Fruit fly (Drosophila melanogaster) whole organism, embryonic: Measurements from ENCODE around the gene BckdhA.
A peak's percentile ranks its signal among the peaks of the same experiment; 100 is the strongest.

Experiments
- CG12071 ChIP-seq: fragments of 200-800 bp; sonication (Bioruptor generic); optimal IDR thresholded peaks from 3 replicates; lab custom pipeline; 2018; ENCODE audit warnings: missing biosample characterization, mild to moderate bottlenecking, missing genetic modification characterization
- CG12391 ChIP-seq: fragments of 200-800 bp; sonication (Bioruptor generic); optimal IDR thresholded peaks from 3 replicates; lab custom pipeline; 2018; ENCODE audit warnings: missing biosample characterization, mild to moderate bottlenecking, missing genetic modification characterization, moderate library complexity
- CG1647 ChIP-seq: fragments of 200-800 bp; sonication (Bioruptor generic); optimal IDR thresholded peaks from 3 replicates; lab custom pipeline; 2016; ENCODE audit warnings: missing biosample characterization, missing genetic modification characterization
- CG16815 ChIP-seq: fragments of 200-800 bp; sonication (Bioruptor generic); optimal IDR thresholded peaks from 3 replicates; lab custom pipeline; 2017; ENCODE audit warnings: missing biosample characterization, mild to moderate bottlenecking, missing genetic modification characterization
- CG17829 ChIP-seq: fragments of 200-800 bp; optimal IDR thresholded peaks from 2 replicates; lab custom pipeline; 2019; ENCODE audit warnings: missing biosample characterization, mild to moderate bottlenecking, missing genetic modification characterization, moderate library complexity
- CG18764 ChIP-seq: fragments of 200-800 bp; sonication (Bioruptor generic); optimal IDR thresholded peaks from 3 replicates; lab custom pipeline; 2016; ENCODE audit warnings: missing biosample characterization, missing genetic modification characterization
- CG2120 ChIP-seq: fragments of 200-800 bp; sonication (Bioruptor generic); optimal IDR thresholded peaks from 3 replicates; lab custom pipeline; 2016; ENCODE audit warnings: missing biosample characterization, missing genetic modification characterization
- CG2202 ChIP-seq: fragments of 200-800 bp; sonication (Bioruptor generic); optimal IDR thresholded peaks from 2 replicates; lab custom pipeline; 2018; ENCODE audit warnings: missing biosample characterization, mild to moderate bottlenecking, missing genetic modification characterization
- CG2889 ChIP-seq: fragments of 200-800 bp; sonication (Bioruptor generic); IDR thresholded peaks from 3 replicates; pipeline ENCODE4 v1.3.6; 2022; ENCODE audit warnings: missing biosample characterization, missing genetic modification characterization
- CG31388 ChIP-seq: fragments of 200-800 bp; sonication (Bioruptor generic); optimal IDR thresholded peaks from 2 replicates; lab custom pipeline; 2016; ENCODE audit warnings: missing biosample characterization, missing genetic modification characterization
- CG3281 ChIP-seq: fragments of 200-800 bp; sonication (Bioruptor generic); optimal IDR thresholded peaks from 3 replicates; lab custom pipeline; 2017; ENCODE audit warnings: missing biosample characterization, mild to moderate bottlenecking, missing genetic modification characterization
- CG33213 ChIP-seq: fragments of 200-800 bp; sonication (Bioruptor generic); optimal IDR thresholded peaks from 3 replicates; lab custom pipeline; 2016; ENCODE audit warnings: missing biosample characterization, missing genetic modification characterization
- CG43689 ChIP-seq: fragments of 200-800 bp; sonication (Bioruptor generic); IDR thresholded peaks from 2 replicates; pipeline ENCODE4 v1.3.6; 2022; ENCODE audit warnings: missing biosample characterization, missing genetic modification characterization
- CG4617 ChIP-seq: fragments of 200-800 bp; sonication (Bioruptor generic); optimal IDR thresholded peaks from 3 replicates; lab custom pipeline; 2016; ENCODE audit warnings: missing biosample characterization, missing genetic modification characterization, borderline replicate concordance
- CG4707 ChIP-seq: fragments of 200-800 bp; sonication (Bioruptor generic); optimal IDR thresholded peaks from 2 replicates; lab custom pipeline; 2018; ENCODE audit warnings: missing biosample characterization, mild to moderate bottlenecking, missing genetic modification characterization, moderate library complexity
- CG4820 ChIP-seq: fragments of 200-800 bp; sonication (Bioruptor generic); optimal IDR thresholded peaks from 3 replicates; lab custom pipeline; 2016; ENCODE audit warnings: missing biosample characterization, missing genetic modification characterization
- CG6765 ChIP-seq: fragments of 200-800 bp; sonication (Bioruptor generic); optimal IDR thresholded peaks from 3 replicates; lab custom pipeline; 2017; ENCODE audit warnings: missing biosample characterization, mild to moderate bottlenecking, missing genetic modification characterization
- CG7556 ChIP-seq: fragments of 200-800 bp; sonication (Bioruptor generic); optimal IDR thresholded peaks from 2 replicates; lab custom pipeline; 2017; ENCODE audit warnings: missing biosample characterization, mild to moderate bottlenecking, missing genetic modification characterization
- CG8478 ChIP-seq: fragments of >200 bp; optimal IDR thresholded peaks from 2 replicates; lab custom pipeline; 2018
- CkIIα-i1 ChIP-seq: fragments of 200-800 bp; sonication (Bioruptor generic); IDR thresholded peaks from 2 replicates; pipeline ENCODE4 v1.3.6; 2022; ENCODE audit warnings: missing biosample characterization, missing genetic modification characterization
- Deaf1 ChIP-seq: fragments of 200-800 bp; optimal IDR thresholded peaks from 3 replicates; lab custom pipeline; 2019; ENCODE audit warnings: missing biosample characterization, mild to moderate bottlenecking, missing genetic modification characterization, moderate library complexity
- Dek ChIP-seq: fragments of 200-800 bp; sonication (Bioruptor generic); optimal IDR thresholded peaks from 3 replicates; lab custom pipeline; 2019; ENCODE audit warnings: missing biosample characterization, mild to moderate bottlenecking, missing genetic modification characterization, moderate library complexity
- E2f2 ChIP-seq: fragments of 200-800 bp; sonication (Bioruptor generic); IDR thresholded peaks from 2 replicates; pipeline ENCODE4 v1.3.6; 2022; ENCODE audit warnings: missing biosample characterization, missing genetic modification characterization
- Fer2 ChIP-seq: fragments of 200-800 bp; sonication (Bioruptor generic); optimal IDR thresholded peaks from 2 replicates; lab custom pipeline; 2018; ENCODE audit warnings: missing biosample characterization, mild to moderate bottlenecking, missing genetic modification characterization, moderate library complexity
- HLH4C ChIP-seq: fragments of 200-800 bp; sonication (Bioruptor generic); IDR thresholded peaks from 3 replicates; pipeline ENCODE4 v1.3.6; 2022; ENCODE audit warnings: missing biosample characterization, missing genetic modification characterization; ENCODE audit not compliant: partially characterized antibody
- Lpt ChIP-seq: fragments of >200 bp; optimal IDR thresholded peaks from 2 replicates; lab custom pipeline; 2018; ENCODE audit warnings: missing biosample characterization, missing genetic modification characterization
- Nf-YA ChIP-seq: fragments of 200-800 bp; sonication (Bioruptor generic); IDR thresholded peaks from 2 replicates; pipeline ENCODE4 v1.3.6; 2022; ENCODE audit warnings: missing biosample characterization, missing genetic modification characterization
- Opbp ChIP-seq: fragments of 200-800 bp; sonication (Bioruptor generic); IDR thresholded peaks from 3 replicates; pipeline ENCODE4 v1.3.6; 2022; ENCODE audit warnings: missing biosample characterization, missing genetic modification characterization; ENCODE audit not compliant: partially characterized antibody
- Poxn ChIP-seq: fragments of 200-800 bp; sonication (Bioruptor generic); IDR thresholded peaks from 2 replicates; pipeline ENCODE4 v1.3.6; 2022; ENCODE audit warnings: missing biosample characterization, missing genetic modification characterization
- Taf1 ChIP-seq: fragments of 200-800 bp; sonication (Bioruptor generic); IDR thresholded peaks from 2 replicates; pipeline ENCODE4 v1.3.6; 2022; ENCODE audit warnings: missing biosample characterization, missing genetic modification characterization
- ab ChIP-seq: fragments of 200-800 bp; sonication (Bioruptor generic); optimal IDR thresholded peaks from 2 replicates; lab custom pipeline; 2016; ENCODE audit warnings: missing biosample characterization, missing genetic modification characterization
- ap ChIP-seq: fragments of 200-800 bp; sonication (Bioruptor generic); IDR thresholded peaks from 2 replicates; pipeline ENCODE4 v1.3.6; 2022; ENCODE audit warnings: missing biosample characterization, missing genetic modification characterization
- bigmax ChIP-seq: fragments of 200-800 bp; sonication (Bioruptor generic); optimal IDR thresholded peaks from 2 replicates; lab custom pipeline; 2018; ENCODE audit warnings: missing biosample characterization, mild to moderate bottlenecking, missing genetic modification characterization
- cato ChIP-seq: fragments of 200-800 bp; sonication (Bioruptor generic); optimal IDR thresholded peaks from 2 replicates; lab custom pipeline; 2016; ENCODE audit warnings: missing biosample characterization, missing genetic modification characterization, borderline replicate concordance
- ci ChIP-seq: fragments of 200-800 bp; sonication (Bioruptor generic); IDR thresholded peaks from 3 replicates; pipeline ENCODE4 v1.3.6; 2022; ENCODE audit warnings: missing biosample characterization, missing genetic modification characterization
- crc ChIP-seq: fragments of 200-800 bp; sonication (Bioruptor generic); optimal IDR thresholded peaks from 2 replicates; lab custom pipeline; 2016; ENCODE audit warnings: missing biosample characterization, missing genetic modification characterization
- dan ChIP-seq: fragments of 200-800 bp; sonication (Bioruptor generic); IDR thresholded peaks from 2 replicates; pipeline ENCODE4 v1.3.6; 2022; ENCODE audit warnings: missing biosample characterization, missing genetic modification characterization
- dati ChIP-seq: fragments of 200-800 bp; sonication (Bioruptor generic); IDR thresholded peaks from 2 replicates; pipeline ENCODE4 v1.3.6; 2022; ENCODE audit warnings: missing biosample characterization, missing genetic modification characterization
- dmrt11E ChIP-seq: fragments of 200-800 bp; sonication (Bioruptor generic); optimal IDR thresholded peaks from 3 replicates; lab custom pipeline; 2018; ENCODE audit warnings: missing biosample characterization, mild to moderate bottlenecking, missing genetic modification characterization, moderate library complexity
- dysf ChIP-seq: fragments of 200-800 bp; sonication (Bioruptor generic); IDR thresholded peaks from 3 replicates; pipeline ENCODE4 v1.3.6; 2022; ENCODE audit warnings: missing biosample characterization, missing genetic modification characterization
- fru ChIP-seq: fragments of >200 bp; optimal IDR thresholded peaks from 2 replicates; lab custom pipeline; 2017
- gem ChIP-seq: fragments of 200-800 bp; sonication (Bioruptor generic); optimal IDR thresholded peaks from 2 replicates; lab custom pipeline; 2019; ENCODE audit warnings: missing biosample characterization, mild to moderate bottlenecking, missing genetic modification characterization, moderate library complexity
- hth ChIP-seq: fragments of >200 bp; optimal IDR thresholded peaks from 2 replicates; lab custom pipeline; 2017; ENCODE audit warnings: inconsistent platforms
- odd ChIP-seq: fragments of 200-800 bp; sonication (Bioruptor generic); optimal IDR thresholded peaks from 2 replicates; lab custom pipeline; 2017; ENCODE audit warnings: missing biosample characterization, mild to moderate bottlenecking, missing genetic modification characterization
- p53 ChIP-seq: fragments of 200-800 bp; sonication (Bioruptor generic); optimal IDR thresholded peaks from 2 replicates; lab custom pipeline; 2016; ENCODE audit warnings: missing biosample characterization, missing genetic modification characterization
- row ChIP-seq: fragments of 200-800 bp; sonication (Bioruptor generic); IDR thresholded peaks from 3 replicates; pipeline ENCODE4 v1.3.6; 2022; ENCODE audit warnings: missing biosample characterization, missing genetic modification characterization
- sqz ChIP-seq: fragments of 200-800 bp; sonication (Bioruptor generic); optimal IDR thresholded peaks from 3 replicates; lab custom pipeline; 2018; ENCODE audit warnings: missing biosample characterization, mild to moderate bottlenecking, missing genetic modification characterization
- unc-4 ChIP-seq: fragments of 200-800 bp; sonication (Bioruptor generic); IDR thresholded peaks from 2 replicates; pipeline ENCODE4 v1.3.6; 2022; ENCODE audit warnings: missing biosample characterization, missing genetic modification characterization; ENCODE audit not compliant: partially characterized antibody

Gene BckdhA

DNA sequence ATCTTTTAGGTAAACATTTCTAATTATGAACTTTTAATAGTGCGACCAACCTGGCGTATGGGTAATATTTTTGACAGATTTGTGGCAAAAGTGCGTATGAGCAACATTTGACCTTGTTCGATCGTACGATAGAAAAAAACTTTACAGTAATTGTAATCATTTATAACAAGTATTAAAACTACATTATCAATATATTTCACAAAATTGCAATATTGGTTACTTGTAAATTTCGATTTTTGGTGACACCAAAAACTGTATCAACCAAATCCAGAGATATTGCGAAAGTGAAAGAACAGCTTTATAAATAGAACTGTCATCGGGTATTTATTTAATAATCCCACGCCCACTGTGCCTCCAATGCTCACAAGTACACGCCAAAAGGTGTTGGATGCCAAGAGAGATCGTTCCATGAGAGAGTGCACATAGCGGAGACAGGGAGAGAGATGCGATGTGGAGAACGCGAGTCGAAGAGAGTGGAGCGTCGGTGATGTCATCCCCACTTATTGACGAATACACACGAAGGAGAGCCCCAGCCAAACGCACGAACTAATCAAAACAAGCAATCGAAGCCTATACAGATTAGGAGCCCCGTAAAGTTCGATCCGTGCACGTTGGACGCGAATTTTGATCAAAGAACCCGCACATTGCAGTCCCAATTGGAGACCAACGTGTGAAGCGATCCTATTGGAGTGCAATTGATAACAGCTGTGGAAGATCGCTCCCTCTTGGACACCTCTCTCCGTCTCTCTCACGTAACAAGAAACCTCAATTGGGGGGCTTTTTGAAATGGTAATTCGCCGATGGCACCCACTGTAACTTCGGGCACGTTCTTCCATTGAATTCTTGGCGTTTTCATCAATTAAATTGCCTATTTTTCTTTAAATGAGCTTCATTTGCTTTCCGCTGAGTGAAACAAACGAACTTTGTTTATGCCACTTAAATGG is 22.1 kb upstream of the BckdhA start (continued):
- TF ChIP-seq Dek (tag; lab: Kevin White, UChicago), result peak; percentile 96
- peak; percentile 87 for TF ChIP-seq CG1647 (GFP tag; lab: Kevin White, UChicago)
- peak; percentile 41; the same call in 1 of the 2 replicates for TF ChIP-seq dati (GFP tag; lab: Robert Waterston, UW)
- TF ChIP-seq ap (GFP tag; lab: Robert Waterston, UW), result peak; percentile 63
- peak; percentile 94 for TF ChIP-seq CG4820 (GFP tag; lab: Kevin White, UChicago)
- peak; percentile 92 for TF ChIP-seq CG12071 (GFP tag; lab: Kevin White, UChicago)
- 0 out of 2 replicates have a peak, but pooled peaks have one; percentile 25 for TF ChIP-seq unc-4 (GFP tag; lab: Robert Waterston, UW)
- TF ChIP-seq CG16815 (GFP tag; lab: Kevin White, UChicago), result peak; percentile 96
- peak; percentile 67 for TF ChIP-seq CG33213 (GFP tag; lab: Kevin White, UChicago)
- peak; percentile 61 for TF ChIP-seq CG43689 (GFP tag; lab: Robert Waterston, UW)
- TF ChIP-seq crc (GFP tag; lab: Kevin White, UChicago), result peak; percentile 86
- TF ChIP-seq dysf (GFP tag; lab: Robert Waterston, UW), result peak; percentile 97
- TF ChIP-seq Poxn (GFP tag; lab: Robert Waterston, UW), result peak; percentile 75
- TF ChIP-seq fru (lab: Kevin White, UChicago), result no peak
- TF ChIP-seq CG7556 (GFP tag; lab: Kevin White, UChicago), result peak; percentile 99
- peak; percentile 94 for TF ChIP-seq CG12391 (tag; lab: Kevin White, UChicago)

DNA sequence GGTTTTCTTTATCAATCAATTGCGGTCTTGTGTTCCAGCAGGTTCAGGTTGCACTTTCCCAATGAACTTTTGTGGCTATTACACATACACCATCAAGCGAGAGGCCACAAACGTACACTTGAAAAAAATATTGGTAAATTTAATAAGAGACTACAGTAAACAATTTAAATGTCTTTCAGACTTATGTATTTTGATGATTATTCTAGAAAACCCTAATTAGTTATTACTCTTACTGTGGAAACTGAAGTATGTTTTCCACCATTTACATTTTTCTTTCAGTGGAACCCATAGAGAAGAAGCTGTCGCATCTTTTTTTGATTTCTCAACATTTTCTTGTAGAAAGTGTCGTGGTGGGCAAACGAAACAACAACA is 21.5 kb upstream of the BckdhA start:
- TF ChIP-seq CG31388 (GFP tag; lab: Kevin White, UChicago) (peak; percentile 86), CG2120 (GFP tag; lab: Kevin White, UChicago) (peak; percentile 89), ci (peak; percentile 98), p53 (GFP tag; lab: Kevin White, UChicago) (peak; percentile 31), cato (GFP tag; lab: Kevin White, UChicago) (peak; percentile 90), Nf-YA (GFP tag; lab: Robert Waterston, UW) (peak; percentile 84), gem (peak; percentile 98), row (GFP tag; lab: Robert Waterston, UW) (peak; percentile 88), CG17829 (tag; lab: Kevin White, UChicago) (peak; percentile 95), Fer2 (tag; lab: Kevin White, UChicago) (peak; percentile 75), bigmax (no peak), CG3281 (peak; percentile 87), E2f2 (GFP tag; lab: Robert Waterston, UW) (peak; percentile 71), CG4617 (GFP tag; lab: Kevin White, UChicago) (peak; percentile 55), CG4707 (GFP tag; lab: Kevin White, UChicago) (peak; percentile 85), CG6765 (peak; percentile 55), Opbp (GFP tag; lab: Robert Waterston, UW) (no peak), ab (GFP tag; lab: Kevin White, UChicago) (peak; percentile 50), sqz (GFP tag; lab: Kevin White, UChicago) (peak; percentile 86), CG2889 (GFP tag; lab: Robert Waterston, UW) (peak; percentile 84), CkIIα-i1 (peak; percentile 39; the same call in 1 of the 2 replicates), odd (GFP tag; lab: Kevin White, UChicago) (peak; percentile 86), CG12071 (GFP tag; lab: Kevin White, UChicago) (peak; percentile 87), Deaf1 (tag; lab: Kevin White, UChicago) (no peak), Taf1 (GFP tag; lab: Robert Waterston, UW) (peak; percentile 63; the same call in 1 of the 2 replicates), HLH4C (GFP tag; lab: Robert Waterston, UW) (no peak), dan (no peak), CG8478 (lab: Kevin White, UChicago) (no peak), dmrt11E (tag; lab: Kevin White, UChicago) (peak; percentile 82), Lpt (GFP tag; lab: Kevin White, UChicago) (no peak), CG18764 (GFP tag; lab: Kevin White, UChicago) (peak; percentile 88), CG2202 (tag; lab: Kevin White, UChicago) (peak; percentile 87), hth (lab: Kevin White, UChicago) (no peak)
